Worm (Caenorhabditis elegans) whole organism, young adult: ENCODE data around the gene F20D6.5.

Experiments used
- D2030.7 ChIP-seq: fragments of 200-800 bp; sonication (Bioruptor generic); IDR thresholded peaks from 2 replicates; pipeline ENCODE4 v1.3.6; 2022; ENCODE audit warnings: missing genetic modification reagents, missing genetic modification characterization, missing compliant biosample characterization
- F22D6.2 ChIP-seq: sonication (generic microtip); optimal IDR thresholded peaks from 2 replicates; lab custom pipeline; 2016; ENCODE audit warnings: mild to moderate bottlenecking, missing genetic modification characterization, missing compliant biosample characterization
- F55B11.4 ChIP-seq: sonication (generic microtip); optimal IDR thresholded peaks from 2 replicates; lab custom pipeline; 2016; ENCODE audit warnings: missing compliant biosample characterization, missing genetic modification characterization, borderline replicate concordance; ENCODE audit not compliant: insufficient read depth
- K12H6.12 ChIP-seq: fragments of 200-800 bp; sonication (Bioruptor generic); optimal IDR thresholded peaks from 2 replicates; lab custom pipeline; 2018; ENCODE audit warnings: mild to moderate bottlenecking, missing genetic modification characterization, missing compliant biosample characterization
- T26A5.8 ChIP-seq: sonication (generic microtip); optimal IDR thresholded peaks from 2 replicates; lab custom pipeline; 2016; ENCODE audit warnings: missing genetic modification characterization, missing compliant biosample characterization
- Y53F4B.3 ChIP-seq: fragments of 200-800 bp; sonication (Bioruptor generic); IDR thresholded peaks from 2 replicates; pipeline ENCODE4 v1.3.6; 2022; ENCODE audit warnings: missing genetic modification reagents, missing genetic modification characterization, missing compliant biosample characterization
- Y53G8AR.9 ChIP-seq: fragments of 200-800 bp; sonication (Bioruptor generic); conservative IDR thresholded peaks from 2 replicates; pipeline ENCODE4 v1.3.6; 2022; ENCODE audit warnings: missing genetic modification reagents, missing genetic modification characterization, missing compliant biosample characterization
- ama-1 ChIP-seq, 3 experiments: fragments of 150-350 bp in 1 of 3; sonication (generic microtip) in 2 of 3; optimal IDR thresholded peaks; 2 replicates each; lab custom pipeline; 2014 to 2018; ENCODE audit warnings: missing biosample characterization in 2 of 3, missing genetic modification characterization in 2 of 3, missing genetic modification reagents in 2 of 3
- atf-7 ChIP-seq: sonication (generic microtip); optimal IDR thresholded peaks from 2 replicates; lab custom pipeline; 2017; ENCODE audit warnings: mild to moderate bottlenecking, missing genetic modification characterization, missing compliant biosample characterization
- athp-1 ChIP-seq: sonication (generic microtip); optimal IDR thresholded peaks from 2 replicates; lab custom pipeline; 2017; ENCODE audit warnings: mild to moderate bottlenecking, missing genetic modification characterization, missing compliant biosample characterization
- attf-5 ChIP-seq: fragments of 200-800 bp; sonication (Bioruptor generic); optimal IDR thresholded peaks from 2 replicates; lab custom pipeline; 2018; ENCODE audit warnings: mild to moderate bottlenecking, missing genetic modification characterization, missing compliant biosample characterization
- cebp-1 ChIP-seq, 2 experiments: fragments of 200-800 bp in 1 of 2; sonication (Bioruptor generic) in 1 of 2; sonication (generic microtip) in 1 of 2; IDR thresholded peaks in 1 of 2; optimal IDR thresholded peaks in 1 of 2; 2 replicates each; pipeline versions ENCODE4 v1.3.6 to Lab custom; 2017 to 2022; ENCODE audit warnings: missing compliant biosample characterization in 2 of 2, missing genetic modification characterization in 2 of 2, mild to moderate bottlenecking in 1 of 2, missing genetic modification reagents in 1 of 2, moderate library complexity in 1 of 2
- ceh-100 ChIP-seq: fragments of 200-800 bp; sonication (Bioruptor generic); IDR thresholded peaks from 2 replicates; pipeline ENCODE4 v1.3.6; 2022; ENCODE audit warnings: missing genetic modification reagents, missing genetic modification characterization, missing compliant biosample characterization
- ceh-27 ChIP-seq: fragments of 200-800 bp; sonication (Bioruptor generic); optimal IDR thresholded peaks from 2 replicates; lab custom pipeline; 2018; ENCODE audit warnings: mild to moderate bottlenecking, missing genetic modification characterization, moderate library complexity, missing compliant biosample characterization
- ceh-40 ChIP-seq: fragments of 200-800 bp; sonication (Bioruptor generic); IDR thresholded peaks from 2 replicates; pipeline ENCODE4 v1.3.6; 2022; ENCODE audit warnings: missing genetic modification characterization, missing compliant biosample characterization
- ceh-58 ChIP-seq: fragments of 200-800 bp; sonication (Bioruptor generic); IDR thresholded peaks from 2 replicates; pipeline ENCODE4 v1.3.6; 2022; ENCODE audit warnings: missing genetic modification characterization, missing compliant biosample characterization
- chd-7 ChIP-seq: sonication (generic microtip); optimal IDR thresholded peaks from 2 replicates; lab custom pipeline; 2016; ENCODE audit warnings: mild to moderate bottlenecking, missing genetic modification characterization, moderate library complexity, missing compliant biosample characterization
- dox-1 ChIP-seq: fragments of 200-800 bp; sonication (Bioruptor generic); IDR thresholded peaks from 2 replicates; pipeline ENCODE4 v1.3.6; 2022; ENCODE audit warnings: missing genetic modification reagents, missing genetic modification characterization, missing compliant biosample characterization
- dpl-1 ChIP-seq: fragments of 150-350 bp; optimal IDR thresholded peaks from 2 replicates; lab custom pipeline; 2014; ENCODE audit warnings: missing biosample characterization, missing genetic modification reagents, missing genetic modification characterization
- egl-44 ChIP-seq: fragments of 200-800 bp; sonication (Bioruptor generic); IDR thresholded peaks from 2 replicates; pipeline ENCODE4 v1.3.6; 2022; ENCODE audit warnings: missing genetic modification reagents, missing genetic modification characterization, missing compliant biosample characterization
- egrh-3 ChIP-seq: fragments of 200-800 bp; sonication (Bioruptor generic); IDR thresholded peaks from 2 replicates; pipeline ENCODE4 v1.3.6; 2022; ENCODE audit warnings: missing genetic modification reagents, missing genetic modification characterization, missing compliant biosample characterization
- hlh-26 ChIP-seq: fragments of 200-800 bp; sonication (Bioruptor generic); conservative IDR thresholded peaks from 2 replicates; pipeline ENCODE4 v1.3.6; 2022; ENCODE audit warnings: missing genetic modification reagents, missing genetic modification characterization, missing compliant biosample characterization
- hsf-1 ChIP-seq: fragments of 200-800 bp; sonication (Bioruptor generic); IDR thresholded peaks from 2 replicates; pipeline ENCODE4 v1.3.6; 2022; ENCODE audit warnings: missing genetic modification reagents, missing genetic modification characterization, missing compliant biosample characterization
- lag-1 ChIP-seq: fragments of 200-800 bp; sonication (Bioruptor generic); IDR thresholded peaks from 2 replicates; pipeline ENCODE4 v1.3.6; 2022; ENCODE audit warnings: missing genetic modification reagents, missing genetic modification characterization, missing compliant biosample characterization
- lin-54 ChIP-seq: fragments of 200-800 bp; sonication (Bioruptor generic); optimal IDR thresholded peaks from 2 replicates; lab custom pipeline; 2018; ENCODE audit warnings: mild to moderate bottlenecking, missing genetic modification characterization, missing compliant biosample characterization
- madf-10 ChIP-seq: sonication (generic microtip); optimal IDR thresholded peaks from 2 replicates; lab custom pipeline; 2016; ENCODE audit warnings: mild to moderate bottlenecking, missing genetic modification characterization, missing compliant biosample characterization
- madf-6 ChIP-seq: fragments of 200-800 bp; sonication (Bioruptor generic); IDR thresholded peaks from 2 replicates; pipeline ENCODE4 v1.3.6; 2022; ENCODE audit warnings: missing genetic modification reagents, missing genetic modification characterization, missing compliant biosample characterization
- mcd-1 ChIP-seq: fragments of 200-800 bp; sonication (Bioruptor generic); IDR thresholded peaks from 2 replicates; pipeline ENCODE4 v1.3.6; 2022; ENCODE audit warnings: missing genetic modification reagents, missing genetic modification characterization, missing compliant biosample characterization
- mel-28 ChIP-seq: sonication (generic microtip); optimal IDR thresholded peaks from 2 replicates; lab custom pipeline; 2016; ENCODE audit warnings: borderline replicate concordance, mild to moderate bottlenecking, missing genetic modification characterization, missing compliant biosample characterization
- mes-4 ChIP-seq: sonication (generic microtip); optimal IDR thresholded peaks from 2 replicates; lab custom pipeline; 2016; ENCODE audit warnings: missing genotype, missing genetic modification characterization, missing compliant biosample characterization
- nfya-2 ChIP-seq: fragments of 200-800 bp; sonication (Bioruptor generic); IDR thresholded peaks from 2 replicates; pipeline ENCODE4 v1.3.6; 2022; ENCODE audit warnings: missing genetic modification reagents, missing genetic modification characterization, missing compliant biosample characterization
- nfyb-1 ChIP-seq: fragments of 200-800 bp; sonication (Bioruptor generic); IDR thresholded peaks from 2 replicates; pipeline ENCODE4 v1.3.6; 2022; ENCODE audit warnings: missing genetic modification reagents, missing genetic modification characterization, missing compliant biosample characterization
- nhr-120 ChIP-seq: fragments of 200-800 bp; sonication (Bioruptor generic); IDR thresholded peaks from 2 replicates; pipeline ENCODE4 v1.3.6; 2022; ENCODE audit warnings: missing genetic modification characterization, missing compliant biosample characterization
- nhr-179 ChIP-seq: sonication (generic microtip); optimal IDR thresholded peaks from 2 replicates; lab custom pipeline; 2016; ENCODE audit warnings: mild to moderate bottlenecking, missing genetic modification characterization, missing compliant biosample characterization
- nhr-80 ChIP-seq: sonication (generic microtip); optimal IDR thresholded peaks from 2 replicates; lab custom pipeline; 2016; ENCODE audit warnings: missing genetic modification characterization, missing compliant biosample characterization
- rcor-1 ChIP-seq: fragments of 200-800 bp; sonication (Bioruptor generic); IDR thresholded peaks from 2 replicates; pipeline ENCODE4 v1.3.6; 2022; ENCODE audit warnings: missing genetic modification reagents, missing genetic modification characterization, missing compliant biosample characterization
- rec-8 ChIP-seq, 2 experiments: sonication (generic microtip); optimal IDR thresholded peaks; 2 replicates each; lab custom pipeline; 2016; ENCODE audit warnings: mild to moderate bottlenecking in 2 of 2, missing genetic modification characterization in 2 of 2, missing genetic modification reagents in 2 of 2, missing genotype in 2 of 2, missing biosample characterization in 1 of 2, missing compliant biosample characterization in 1 of 2, moderate library complexity in 1 of 2
- rpc-1 ChIP-seq, 2 experiments: fragments of 150-350 bp in 1 of 2; sonication (generic microtip) in 1 of 2; optimal IDR thresholded peaks; 2 replicates each; lab custom pipeline; 2014 to 2018; ENCODE audit warnings: missing biosample characterization in 1 of 2, missing genetic modification characterization in 1 of 2, missing genetic modification reagents in 1 of 2, missing genotype in 1 of 2
- snpc-1.3 ChIP-seq: sonication (generic microtip); optimal IDR thresholded peaks from 2 replicates; lab custom pipeline; 2017; ENCODE audit warnings: missing genetic modification characterization, mild to moderate bottlenecking, missing compliant biosample characterization, antibody characterized with exemption, moderate library complexity, missing genotype, missing genetic modification reagents; ENCODE audit not compliant: insufficient read depth
- snpc-3.4 ChIP-seq: sonication (generic microtip); optimal IDR thresholded peaks from 2 replicates; lab custom pipeline; 2017; ENCODE audit warnings: missing genetic modification characterization, mild to moderate bottlenecking, missing compliant biosample characterization, antibody characterized with exemption, moderate library complexity, missing genotype, missing genetic modification reagents
- somi-1 ChIP-seq: fragments of 200-800 bp; sonication (Bioruptor generic); optimal IDR thresholded peaks from 2 replicates; lab custom pipeline; 2018; ENCODE audit warnings: mild to moderate bottlenecking, missing genetic modification characterization, missing compliant biosample characterization
- tbp1 ChIP-seq: fragments of 200-800 bp; sonication (Bioruptor generic); optimal IDR thresholded peaks from 2 replicates; lab custom pipeline; 2018; ENCODE audit warnings: mild to moderate bottlenecking, missing genetic modification characterization, missing compliant biosample characterization
- unc-62 ChIP-seq: fragments of 150-350 bp; optimal IDR thresholded peaks from 2 replicates; lab custom pipeline; 2014; ENCODE audit warnings: missing biosample characterization, missing genetic modification reagents, missing genetic modification characterization
- ztf-26 ChIP-seq: sonication (generic microtip); optimal IDR thresholded peaks from 2 replicates; lab custom pipeline; 2017; ENCODE audit warnings: missing genetic modification characterization, missing compliant biosample characterization

Gene F20D6.5

DNA sequence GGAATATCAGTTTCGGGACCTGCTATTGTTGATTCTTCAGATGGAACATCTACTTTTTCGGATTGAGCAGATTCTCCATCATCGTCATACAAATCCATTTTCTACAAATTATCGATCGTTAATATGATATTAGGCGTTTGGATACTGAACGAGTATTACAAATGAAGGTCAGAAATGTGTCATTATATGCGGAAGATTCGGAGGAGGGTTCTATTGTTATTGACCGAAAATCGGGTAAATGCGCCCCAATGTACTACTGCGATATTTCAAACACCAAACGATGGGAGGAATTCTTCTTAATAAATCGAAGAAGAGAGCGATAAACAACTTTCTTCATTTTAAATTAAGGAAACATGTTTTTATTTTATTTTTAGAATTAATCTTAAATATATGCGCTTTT is 32.5 kb upstream of the F20D6.5 start, which contains the start of gene spr-1:
Gene spr-1, minus strand, starts transcription at position 101 of the 400 bp plus-strand sequence.
- TF ChIP-seq mes-4 (no peak), D2030.7 (GFP tag; lab: Robert Waterston, UW) (no peak), atf-7 (tag; lab: Kevin White, UChicago) (no peak), nhr-120 (GFP tag; lab: Robert Waterston, UW) (no peak)

DNA sequence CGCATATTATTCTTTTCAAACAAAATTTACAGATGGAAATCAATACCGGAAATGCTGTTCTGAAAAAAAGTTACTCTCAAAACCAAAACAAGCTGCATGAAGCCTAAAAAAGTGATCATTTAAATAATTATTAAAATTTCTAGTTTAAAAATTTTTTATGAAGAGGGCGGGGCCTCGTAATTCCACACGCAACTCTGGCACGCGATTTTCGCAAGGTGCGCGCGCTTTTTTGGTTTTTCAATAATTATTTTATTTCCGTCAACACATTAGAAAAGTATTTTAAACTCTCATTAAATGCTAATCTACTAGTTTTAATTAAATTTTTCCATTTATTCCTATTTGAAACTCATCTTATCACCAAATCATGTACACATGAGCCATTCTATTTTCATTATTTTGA is 32.0 kb upstream of the F20D6.5 start:
- no peak for TF ChIP-seq egrh-3 (GFP tag; lab: Robert Waterston, UW)
- no peak for TF ChIP-seq unc-62
- peak; percentile 66 for TF ChIP-seq hsf-1 (GFP tag; lab: Robert Waterston, UW)
- peak; percentile 14; the same call in 1 of the 2 replicates for TF ChIP-seq rcor-1 (GFP tag; lab: Robert Waterston, UW)
- TF ChIP-seq chd-7 (tag; lab: Kevin White, UChicago) = no peak
- 0 out of 2 replicates have a peak, but pooled peaks have one; percentile 22 for TF ChIP-seq ceh-40
- peak; percentile 47 for TF ChIP-seq D2030.7 (GFP tag; lab: Robert Waterston, UW)
- peak; percentile 34; the same call in 1 of the 2 replicates for TF ChIP-seq ceh-100 (GFP tag; lab: Robert Waterston, UW)
- TF ChIP-seq F22D6.2 = no peak
- TF ChIP-seq egl-44 = no peak
- TF ChIP-seq dpl-1 (GFP tag; lab: Kevin White, UChicago) = no peak
- TF ChIP-seq nhr-179 (tag; lab: Kevin White, UChicago) = no peak
- TF ChIP-seq F55B11.4 (tag; lab: Kevin White, UChicago) = no peak
- no peak for TF ChIP-seq rec-8 (tag; optimal IDR thresholded peaks at IDR 0.05; lab: Kevin White, UChicago)
- no peak for TF ChIP-seq T26A5.8 (tag; lab: Kevin White, UChicago)
- TF ChIP-seq madf-6 (GFP tag; lab: Robert Waterston, UW) = peak; percentile 38; the same call in 1 of the 2 replicates
- TF ChIP-seq ztf-26 (tag; lab: Kevin White, UChicago) = no peak
- TF ChIP-seq lag-1 (GFP tag; lab: Robert Waterston, UW) = no peak
- TF ChIP-seq Y53F4B.3 = no peak
- TF ChIP-seq attf-5 (GFP tag; lab: Kevin White, UChicago) = no peak
- peak; percentile 16 for TF ChIP-seq snpc-1.3 (tag; lab: Kevin White, UChicago)
- no peak for TF ChIP-seq Y53G8AR.9 (GFP tag; lab: Robert Waterston, UW)
- no peak for TF ChIP-seq somi-1 (GFP tag; lab: Kevin White, UChicago)
- TF ChIP-seq rpc-1 (optimal IDR thresholded peaks at IDR 0.05; lab: Kevin White, UChicago) = peak; percentile 28
- no peak for TF ChIP-seq rpc-1 (tag; optimal IDR thresholded peaks at IDR 0.05; lab: Kevin White, UChicago)

DNA sequence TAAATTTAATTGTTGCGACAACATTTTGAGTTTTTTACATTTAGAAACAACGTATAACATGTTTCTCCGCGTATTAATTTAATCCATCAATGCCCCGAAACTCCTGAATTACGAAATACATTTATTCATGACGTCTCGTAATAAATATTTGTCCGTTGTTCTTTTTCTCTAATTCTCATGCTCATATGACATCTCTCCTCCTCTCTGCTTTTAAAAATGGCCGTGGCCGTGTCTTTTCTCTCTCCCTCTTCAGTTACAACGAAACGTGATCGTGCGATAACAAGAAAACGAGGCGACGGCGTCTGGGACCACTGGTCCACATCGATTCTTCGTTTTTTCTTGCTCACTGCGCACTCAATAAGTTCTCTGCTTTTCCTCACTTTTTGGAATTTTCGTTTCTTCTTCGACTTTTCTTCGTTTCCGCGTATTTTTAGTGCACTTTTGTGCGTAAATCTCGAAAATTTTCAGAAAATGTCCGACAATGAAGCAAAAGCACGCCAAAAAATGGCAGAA is 31.6 kb upstream of the F20D6.5 start, which contains the start of gene snap-1:
Gene snap-1, plus strand, starts transcription at position 463 of the 513 bp plus-strand sequence.
- TF ChIP-seq hlh-26 (GFP tag; lab: Robert Waterston, UW) (no peak), dox-1 (GFP tag; lab: Robert Waterston, UW) (peak; percentile 51; the same call in 1 of the 2 replicates), K12H6.12 (tag; lab: Kevin White, UChicago) (peak; percentile 73), ceh-40 (0 out of 2 replicates have a peak, but pooled peaks have one; percentile 46), nfya-2 (GFP tag; lab: Robert Waterston, UW) (no peak), mel-28 (tag; lab: Kevin White, UChicago) (no peak), athp-1 (tag; lab: Kevin White, UChicago) (no peak), attf-5 (GFP tag; lab: Kevin White, UChicago) (peak; percentile 83), ama-1 (optimal IDR thresholded peaks at IDR 0.05; lab: Kevin White, UChicago) (peak; percentile 44), ama-1 (GFP tag; optimal IDR thresholded peaks at IDR 0.05; lab: Kevin White, UChicago) (no peak), nhr-80 (peak; percentile 16), mcd-1 (0 out of 2 replicates have a peak, but pooled peaks have one; percentile 47), ceh-27 (GFP tag; lab: Kevin White, UChicago) (peak; percentile 46), lin-54 (GFP tag; lab: Kevin White, UChicago) (peak; percentile 17), snpc-3.4 (tag; lab: Kevin White, UChicago) (no peak), nfyb-1 (no peak), tbp1 (GFP tag; lab: Kevin White, UChicago) (peak; percentile 3), cebp-1 (GFP tag; IDR thresholded peaks at IDR 0.05; lab: Robert Waterston, UW) (peak; percentile 90), cebp-1 (tag; optimal IDR thresholded peaks at IDR 0.05; lab: Kevin White, UChicago) (peak; percentile 95), ceh-58 (GFP tag; lab: Robert Waterston, UW) (no peak), madf-10 (tag; lab: Kevin White, UChicago) (no peak)
